Worm (Caenorhabditis elegans) whole organism, L4 larva: ENCODE results near the gene tbx-2.

Experiments
- D1046.2 ChIP-seq: fragments of 200-800 bp; sonication (Bioruptor generic); IDR thresholded peaks from 2 replicates; pipeline ENCODE4 v1.3.6; 2022; ENCODE audit warnings: missing genetic modification characterization, missing compliant biosample characterization
- F10B5.3 ChIP-seq: sonication (generic microtip); optimal IDR thresholded peaks from 2 replicates; lab custom pipeline; 2016; ENCODE audit warnings: mild to moderate bottlenecking, missing genetic modification characterization, missing compliant biosample characterization
- F37D6.2 ChIP-seq: sonication (generic microtip); optimal IDR thresholded peaks from 2 replicates; lab custom pipeline; 2016; ENCODE audit warnings: mild to moderate bottlenecking, missing genetic modification characterization, missing compliant biosample characterization
- T26A8.4 ChIP-seq: fragments of 200-800 bp; sonication (Bioruptor generic); IDR thresholded peaks from 2 replicates; pipeline ENCODE4 v1.3.6; 2022; ENCODE audit warnings: missing genetic modification characterization, missing compliant biosample characterization
- Y105C5A.15 ChIP-seq: fragments of 200-800 bp; sonication (Bioruptor generic); IDR thresholded peaks from 2 replicates; pipeline ENCODE4 v1.3.6; 2022; ENCODE audit warnings: missing genetic modification characterization, missing compliant biosample characterization
- Y48G9A.11 ChIP-seq: fragments of 200-800 bp; sonication (Bioruptor generic); IDR thresholded peaks from 2 replicates; pipeline ENCODE4 v1.3.6; 2022; ENCODE audit warnings: missing genetic modification reagents, missing genetic modification characterization, missing compliant biosample characterization
- Y5F2A.4 ChIP-seq: fragments of 200-800 bp; sonication (Bioruptor generic); optimal IDR thresholded peaks from 2 replicates; lab custom pipeline; 2018; ENCODE audit warnings: mild to moderate bottlenecking, missing genetic modification characterization, missing compliant biosample characterization
- Y75B8A.6 ChIP-seq: fragments of 200-800 bp; sonication (Bioruptor generic); IDR thresholded peaks from 2 replicates; pipeline ENCODE4 v1.3.6; 2022; ENCODE audit warnings: missing genetic modification reagents, missing genetic modification characterization, missing compliant biosample characterization
- ZK337.2 ChIP-seq: fragments of 200-800 bp; sonication (Bioruptor generic); IDR thresholded peaks from 2 replicates; pipeline ENCODE4 v1.3.6; 2022; ENCODE audit warnings: missing genetic modification reagents, missing genetic modification characterization, missing compliant biosample characterization
- aha-1 ChIP-seq: fragments of 150-350 bp; peaks from one replicate; lab custom pipeline; 2014; ENCODE audit warnings: missing biosample characterization, missing genetic modification characterization
- ama-1 ChIP-seq: fragments of 150-350 bp; optimal IDR thresholded peaks from 2 replicates; lab custom pipeline; 2014; ENCODE audit warnings: inconsistent platforms, mixed read lengths
- attf-4 ChIP-seq: sonication (generic microtip); optimal IDR thresholded peaks from 3 replicates; lab custom pipeline; 2017; ENCODE audit warnings: missing biosample characterization, missing genetic modification characterization
- ceh-20 ChIP-seq: fragments of 200-800 bp; sonication (Bioruptor generic); IDR thresholded peaks from 2 replicates; pipeline ENCODE4 v1.3.6; 2022; ENCODE audit warnings: missing genetic modification reagents, missing genetic modification characterization, missing compliant biosample characterization
- ceh-28 ChIP-seq: fragments of 150-350 bp; optimal IDR thresholded peaks from 2 replicates; lab custom pipeline; 2014; ENCODE audit warnings: missing biosample characterization, missing genetic modification reagents, missing genetic modification characterization
- ceh-32 ChIP-seq: sonication (generic microtip); optimal IDR thresholded peaks from 2 replicates; lab custom pipeline; 2016; ENCODE audit warnings: mild to moderate bottlenecking, missing genetic modification characterization, missing compliant biosample characterization; ENCODE audit not compliant: poor library complexity
- ceh-44 ChIP-seq: fragments of 200-800 bp; sonication (Bioruptor generic); IDR thresholded peaks from 2 replicates; pipeline ENCODE4 v1.3.6; 2022; ENCODE audit warnings: missing genetic modification reagents, missing genetic modification characterization, missing compliant biosample characterization
- ceh-62 ChIP-seq: sonication (generic microtip); optimal IDR thresholded peaks from 2 replicates; lab custom pipeline; 2017; ENCODE audit warnings: missing biosample characterization, missing genetic modification characterization
- daf-12 ChIP-seq: fragments of 150-350 bp; optimal IDR thresholded peaks from 2 replicates; lab custom pipeline; 2014; ENCODE audit warnings: missing biosample characterization, missing genetic modification reagents, missing genetic modification characterization
- gei-8 ChIP-seq: fragments of 200-800 bp; sonication (Bioruptor generic); optimal IDR thresholded peaks from 2 replicates; lab custom pipeline; 2018; ENCODE audit warnings: mild to moderate bottlenecking, missing genetic modification characterization, missing compliant biosample characterization
- hlh-11 ChIP-seq: fragments of 200-800 bp; sonication (Bioruptor generic); optimal IDR thresholded peaks from 2 replicates; lab custom pipeline; 2018; ENCODE audit warnings: mild to moderate bottlenecking, missing genetic modification characterization, missing compliant biosample characterization
- hlh-30 ChIP-seq: sonication (generic microtip); optimal IDR thresholded peaks from 2 replicates; lab custom pipeline; 2017; ENCODE audit warnings: antibody characterized with exemption, mild to moderate bottlenecking, missing genetic modification characterization, missing compliant biosample characterization; ENCODE audit not compliant: insufficient read depth
- jun-1 ChIP-seq: fragments of 150-350 bp; optimal IDR thresholded peaks from 2 replicates; lab custom pipeline; 2014; ENCODE audit warnings: missing biosample characterization, missing genetic modification reagents, missing genetic modification characterization
- lin-38 ChIP-seq: fragments of 200-800 bp; sonication (Bioruptor generic); IDR thresholded peaks from 2 replicates; pipeline ENCODE4 v1.3.6; 2022; ENCODE audit warnings: missing genetic modification reagents, missing genetic modification characterization, missing compliant biosample characterization
- madf-9 ChIP-seq: fragments of 200-800 bp; sonication (Bioruptor generic); conservative IDR thresholded peaks from 2 replicates; pipeline ENCODE4 v1.3.6; 2022; ENCODE audit warnings: missing genetic modification reagents, missing genetic modification characterization, missing compliant biosample characterization
- mdl-1 ChIP-seq, 2 experiments: fragments of 150-350 bp in 1 of 2; sonication (generic microtip) in 1 of 2; optimal IDR thresholded peaks; 2 replicates each; lab custom pipeline; 2014 to 2017; ENCODE audit warnings: missing biosample characterization in 2 of 2, missing genetic modification characterization in 2 of 2
- mdt-29 ChIP-seq: fragments of 200-800 bp; sonication (Bioruptor generic); IDR thresholded peaks from 2 replicates; pipeline ENCODE4 v1.3.6; 2022; ENCODE audit warnings: missing genetic modification reagents, missing genetic modification characterization, missing compliant biosample characterization
- mep-1 ChIP-seq: fragments of 150-350 bp; sonication (generic microtip); optimal IDR thresholded peaks from 3 replicates; lab custom pipeline; 2014; ENCODE audit warnings: missing biosample characterization, missing genetic modification characterization
- mes-2 ChIP-seq: sonication (generic microtip); optimal IDR thresholded peaks from 2 replicates; lab custom pipeline; 2016; ENCODE audit warnings: missing genotype, mild to moderate bottlenecking, missing genetic modification characterization, missing compliant biosample characterization; ENCODE audit not compliant: poor library complexity, severe bottlenecking
- mxl-2 ChIP-seq: fragments of 200-800 bp; sonication (Bioruptor generic); conservative IDR thresholded peaks from 2 replicates; pipeline ENCODE4 v1.3.6; 2022; ENCODE audit warnings: missing genetic modification reagents, missing genetic modification characterization, missing compliant biosample characterization
- mxl-3 ChIP-seq: fragments of 200-800 bp; sonication (Bioruptor generic); optimal IDR thresholded peaks from 2 replicates; lab custom pipeline; 2018; ENCODE audit warnings: mild to moderate bottlenecking, missing genetic modification characterization, missing compliant biosample characterization
- nhr-10 ChIP-seq: fragments of 150-350 bp; optimal IDR thresholded peaks from 2 replicates; lab custom pipeline; 2014; ENCODE audit warnings: missing biosample characterization, missing genetic modification characterization
- nhr-111 ChIP-seq: fragments of 200-800 bp; sonication (Bioruptor generic); optimal IDR thresholded peaks from 2 replicates; lab custom pipeline; 2018; ENCODE audit warnings: mild to moderate bottlenecking, missing genetic modification characterization, missing compliant biosample characterization
- nhr-28 ChIP-seq: fragments of 150-350 bp; optimal IDR thresholded peaks from 2 replicates; lab custom pipeline; 2014; ENCODE audit warnings: missing biosample characterization, missing genetic modification characterization
- nhr-48 ChIP-seq: sonication (generic microtip); optimal IDR thresholded peaks from 2 replicates; lab custom pipeline; 2016; ENCODE audit warnings: mild to moderate bottlenecking, missing genetic modification characterization, missing compliant biosample characterization
- nhr-6 ChIP-seq: fragments of 150-350 bp; optimal IDR thresholded peaks from 2 replicates; lab custom pipeline; 2014; ENCODE audit warnings: missing biosample characterization, missing genetic modification characterization
- nhr-77 ChIP-seq: fragments of 150-350 bp; optimal IDR thresholded peaks from 2 replicates; lab custom pipeline; 2014; ENCODE audit warnings: missing biosample characterization, missing genetic modification characterization
- php-3 ChIP-seq: fragments of 200-800 bp; sonication (Bioruptor generic); IDR thresholded peaks from 2 replicates; pipeline ENCODE4 v1.3.6; 2022; ENCODE audit warnings: missing genetic modification reagents, missing genetic modification characterization, missing compliant biosample characterization
- sdz-12 ChIP-seq: fragments of 200-800 bp; sonication (Bioruptor generic); optimal IDR thresholded peaks from 2 replicates; lab custom pipeline; 2018; ENCODE audit warnings: mild to moderate bottlenecking, missing genetic modification characterization, missing compliant biosample characterization
- skn-1 ChIP-seq: fragments of 150-350 bp; optimal IDR thresholded peaks from 2 replicates; lab custom pipeline; 2014; ENCODE audit warnings: missing biosample characterization, missing genetic modification characterization
- spr-1 ChIP-seq: sonication (generic microtip); optimal IDR thresholded peaks from 2 replicates; lab custom pipeline; 2016; ENCODE audit warnings: mild to moderate bottlenecking, missing genetic modification characterization, missing compliant biosample characterization
- spr-3 ChIP-seq: fragments of 200-800 bp; sonication (Bioruptor generic); optimal IDR thresholded peaks from 2 replicates; lab custom pipeline; 2018; ENCODE audit warnings: mild to moderate bottlenecking, missing genetic modification characterization, missing compliant biosample characterization
- tag-97 ChIP-seq: fragments of 200-800 bp; sonication (Bioruptor generic); IDR thresholded peaks from 2 replicates; pipeline ENCODE4 v1.3.6; 2022; ENCODE audit warnings: missing genetic modification characterization, missing compliant biosample characterization
- zag-1 ChIP-seq: fragments of 150-350 bp; optimal IDR thresholded peaks from 2 replicates; lab custom pipeline; 2014; ENCODE audit warnings: missing biosample characterization, missing genetic modification characterization
- zfp-3 ChIP-seq: fragments of 200-800 bp; sonication (Bioruptor generic); conservative IDR thresholded peaks from 2 replicates; pipeline ENCODE4 v1.3.6; 2022; ENCODE audit warnings: missing genetic modification reagents, missing genetic modification characterization, missing compliant biosample characterization
- zip-2 ChIP-seq: fragments of 150-350 bp; optimal IDR thresholded peaks from 2 replicates; lab custom pipeline; 2014; ENCODE audit warnings: missing biosample characterization, missing genetic modification characterization

The tbx-2 gene

ce11 chrIII:5172470-5172869, 36.4 kb upstream of the tbx-2 start, which contains the start of gene K10D2.5 (continued):
- TF ChIP-seq php-3 (GFP tag; lab: Robert Waterston, UW) (peak; percentile 62), gei-8 (GFP tag; lab: Kevin White, UChicago) (no peak), daf-12 (tag; lab: Kevin White, UChicago) (no peak)

ce11 chrIII:5171945-5172344, 35.8 kb upstream of the tbx-2 start, which contains the start of gene prp-19:
Gene prp-19 (minus strand): TSS chrIII:5172045.
- TF ChIP-seq madf-9 (GFP tag; lab: Robert Waterston, UW), result no peak
- TF ChIP-seq aha-1 (tag; lab: Kevin White, UChicago), result peak; percentile 74

- TF ChIP-seq F10B5.3 (tag; lab: Kevin White, UChicago) (peak; percentile 14), daf-12 (tag; lab: Kevin White, UChicago) (no peak), lin-38 (GFP tag; lab: Robert Waterston, UW) (peak; percentile 24; the same call in 1 of the 2 replicates)
Measured at ce11 chrIII:5169699-5170098, 33.6 kb upstream of the tbx-2 start, which contains the start of gene ulp-1. Gene ulp-1 (minus strand): TSS chrIII:5169799.

- TF ChIP-seq tag-97 (no peak), nhr-48 (tag; lab: Kevin White, UChicago) (no peak), zag-1 (tag; lab: Kevin White, UChicago) (no peak), nhr-6 (tag; lab: Kevin White, UChicago) (no peak), aha-1 (tag; lab: Kevin White, UChicago) (no peak), hlh-30 (tag; lab: Kevin White, UChicago) (peak; percentile 60), zip-2 (no peak), skn-1 (tag; lab: Kevin White, UChicago) (no peak), madf-9 (GFP tag; lab: Robert Waterston, UW) (no peak), mxl-3 (GFP tag; lab: Kevin White, UChicago) (no peak), Y48G9A.11 (GFP tag; lab: Robert Waterston, UW) (no peak), hlh-11 (tag; lab: Kevin White, UChicago) (peak; percentile 19), ceh-62 (tag; lab: Kevin White, UChicago) (no peak), ceh-20 (GFP tag; lab: Robert Waterston, UW) (no peak), ama-1 (lab: Kevin White, UChicago) (no peak), gei-8 (GFP tag; lab: Kevin White, UChicago) (no peak), mep-1 (tag; lab: Kevin White, UChicago) (no peak), Y5F2A.4 (no peak), nhr-28 (tag; lab: Kevin White, UChicago) (peak; percentile 29), jun-1 (tag; lab: Kevin White, UChicago) (no peak), Y75B8A.6 (GFP tag; lab: Robert Waterston, UW) (no peak), nhr-111 (GFP tag; lab: Kevin White, UChicago) (no peak), mdt-29 (GFP tag; lab: Robert Waterston, UW) (no peak), ceh-32 (tag; lab: Kevin White, UChicago) (no peak), ceh-28 (tag; lab: Kevin White, UChicago) (no peak), mdl-1 (tag; optimal IDR thresholded peaks at IDR 0.05; lab: Kevin White, UChicago) (peak in 1 of 2 experiments; percentile 4), spr-1 (no peak), ZK337.2 (no peak), D1046.2 (no peak), zfp-3 (GFP tag; lab: Robert Waterston, UW) (no peak), mxl-2 (GFP tag; lab: Robert Waterston, UW) (no peak), daf-12 (tag; lab: Kevin White, UChicago) (no peak), spr-3 (GFP tag; lab: Kevin White, UChicago) (no peak), sdz-12 (GFP tag; lab: Kevin White, UChicago) (no peak), nhr-10 (no peak), ceh-44 (no peak), attf-4 (tag; lab: Kevin White, UChicago) (no peak), F37D6.2 (tag; lab: Kevin White, UChicago) (no peak), nhr-77 (tag; lab: Kevin White, UChicago) (peak; percentile 16), Y105C5A.15 (GFP tag; lab: Robert Waterston, UW) (no peak), T26A8.4 (GFP tag; lab: Robert Waterston, UW) (no peak), mes-2 (tag; lab: Kevin White, UChicago) (no peak)
- TF ChIP-seq, all 104 proteins: peak for 5
Measured at ce11 chrIII:5165745-5166144, 29.6 kb upstream of the tbx-2 start.
